Fruit fly (Drosophila melanogaster) whole organism: ENCODE results near the gene Prim2.

Experiments
- CG8478 ChIP-seq: fragments of >200 bp; optimal IDR thresholded peaks from 2 replicates; lab custom pipeline; 2018; ENCODE audit warnings: inconsistent platforms
- Dll ChIP-seq: fragments of >200 bp; optimal IDR thresholded peaks from 2 replicates; lab custom pipeline; 2017
- pan ChIP-seq: fragments of >200 bp; optimal IDR thresholded peaks from 2 replicates; lab custom pipeline; 2017
- psq ChIP-seq: fragments of >200 bp; optimal IDR thresholded peaks from 2 replicates; lab custom pipeline; 2017

dm6 chr3L:20313469-20313868, 47.9 kb downstream of the Prim2 start, which contains the start of gene alphaSnap:
- TF ChIP-seq Dll (lab: Kevin White, UChicago) = no peak
- no peak for TF ChIP-seq pan (lab: Kevin White, UChicago)
- no peak for TF ChIP-seq CG8478 (lab: Kevin White, UChicago)
- no peak for TF ChIP-seq psq (lab: Kevin White, UChicago)
